Fruit fly (Drosophila melanogaster) whole organism, embryonic: ENCODE results near the gene Gr63a.

Experiments used
- Asciz ChIP-seq: fragments of 200-800 bp; sonication (Bioruptor generic); optimal IDR thresholded peaks from 2 replicates; lab custom pipeline; 2017; ENCODE audit warnings: missing biosample characterization, mild to moderate bottlenecking, missing genetic modification characterization, missing genetic modification reagents
- Awh ChIP-seq: fragments of 200-800 bp; sonication (Bioruptor generic); IDR thresholded peaks from 2 replicates; pipeline ENCODE4, ENCODE4 v1.3.6; 2022; ENCODE audit warnings: missing biosample characterization, missing genetic modification characterization
- Bteb2 ChIP-seq: fragments of 200-800 bp; sonication (Bioruptor generic); optimal IDR thresholded peaks from 2 replicates; lab custom pipeline; 2016; ENCODE audit warnings: missing biosample characterization, missing genetic modification characterization
- CG10462 ChIP-seq: fragments of 200-800 bp; sonication (Bioruptor generic); optimal IDR thresholded peaks from 2 replicates; lab custom pipeline; 2016; ENCODE audit warnings: missing biosample characterization, missing genetic modification characterization
- CG10654 ChIP-seq: fragments of 200-800 bp; sonication (Bioruptor generic); optimal IDR thresholded peaks from 2 replicates; lab custom pipeline; 2016; ENCODE audit warnings: missing biosample characterization, missing genetic modification characterization
- CG11398 ChIP-seq: fragments of 200-800 bp; sonication (Bioruptor generic); optimal IDR thresholded peaks from 2 replicates; lab custom pipeline; 2016; ENCODE audit warnings: missing biosample characterization, missing genetic modification characterization
- CG12071 ChIP-seq: fragments of 200-800 bp; sonication (Bioruptor generic); optimal IDR thresholded peaks from 3 replicates; lab custom pipeline; 2018; ENCODE audit warnings: missing biosample characterization, mild to moderate bottlenecking, missing genetic modification characterization
- CG1233 ChIP-seq: fragments of 200-800 bp; sonication (Bioruptor generic); optimal IDR thresholded peaks from 4 replicates; lab custom pipeline; 2018; ENCODE audit warnings: missing biosample characterization, mild to moderate bottlenecking, missing genetic modification characterization
- CG13287 ChIP-seq: fragments of 200-800 bp; sonication (Bioruptor generic); IDR thresholded peaks from 2 replicates; pipeline ENCODE4 v1.3.6; 2022; ENCODE audit warnings: missing biosample characterization, missing genetic modification characterization; ENCODE audit not compliant: partially characterized antibody
- CG13296 ChIP-seq: fragments of 200-800 bp; sonication (Bioruptor generic); optimal IDR thresholded peaks from 3 replicates; lab custom pipeline; 2018; ENCODE audit warnings: missing biosample characterization, mild to moderate bottlenecking, missing genetic modification characterization
- CG16815 ChIP-seq: fragments of 200-800 bp; sonication (Bioruptor generic); optimal IDR thresholded peaks from 3 replicates; lab custom pipeline; 2017; ENCODE audit warnings: missing biosample characterization, mild to moderate bottlenecking, missing genetic modification characterization
- CG18011 ChIP-seq: fragments of 200-800 bp; sonication (Bioruptor generic); optimal IDR thresholded peaks from 2 replicates; lab custom pipeline; 2017; ENCODE audit warnings: missing biosample characterization, missing genetic modification characterization, mild to moderate bottlenecking, moderate library complexity, missing genotype
- CG2116 ChIP-seq: fragments of 200-800 bp; sonication (Bioruptor generic); optimal IDR thresholded peaks from 3 replicates; lab custom pipeline; 2018; ENCODE audit warnings: missing biosample characterization, mild to moderate bottlenecking, missing genetic modification characterization
- CG32772 ChIP-seq: fragments of 200-800 bp; sonication (Bioruptor generic); IDR thresholded peaks from 2 replicates; pipeline ENCODE4 v1.3.6; 2022; ENCODE audit warnings: missing biosample characterization, missing genetic modification characterization
- CG3407 ChIP-seq: fragments of 200-800 bp; sonication (Bioruptor generic); optimal IDR thresholded peaks from 2 replicates; lab custom pipeline; 2018; ENCODE audit warnings: missing biosample characterization, mild to moderate bottlenecking, missing genetic modification characterization
- CG34224 ChIP-seq: fragments of 200-800 bp; sonication (Bioruptor generic); IDR thresholded peaks from 3 replicates; pipeline ENCODE4 v1.3.6; 2022; ENCODE audit warnings: missing biosample characterization, missing genetic modification characterization; ENCODE audit not compliant: partially characterized antibody
- CG34422 ChIP-seq: fragments of 200-800 bp; sonication (Bioruptor generic); IDR thresholded peaks from 3 replicates; pipeline ENCODE4 v1.3.6; 2022; ENCODE audit warnings: missing biosample characterization, missing genetic modification characterization
- CG3847 ChIP-seq: fragments of 200-800 bp; sonication (Bioruptor generic); IDR thresholded peaks from 2 replicates; pipeline ENCODE4 v1.3.6; 2022; ENCODE audit warnings: missing biosample characterization, missing genetic modification characterization
- CG5245 ChIP-seq: fragments of 200-800 bp; sonication (Bioruptor generic); optimal IDR thresholded peaks from 3 replicates; lab custom pipeline; 2016; ENCODE audit warnings: missing biosample characterization, missing genetic modification characterization
- CG6654 ChIP-seq: fragments of 200-800 bp; sonication (Bioruptor generic); optimal IDR thresholded peaks from 2 replicates; lab custom pipeline; 2017; ENCODE audit warnings: missing biosample characterization, mild to moderate bottlenecking, missing genetic modification characterization
- CG8478 ChIP-seq: fragments of >200 bp; optimal IDR thresholded peaks from 2 replicates; lab custom pipeline; 2018
- D19B ChIP-seq: fragments of 200-800 bp; sonication (Bioruptor generic); optimal IDR thresholded peaks from 2 replicates; lab custom pipeline; 2017; ENCODE audit warnings: missing biosample characterization, mild to moderate bottlenecking, missing genetic modification characterization
- Dll ChIP-seq: fragments of 200-800 bp; sonication (Bioruptor generic); IDR thresholded peaks from 4 replicates; pipeline ENCODE4 v1.3.6; 2022; ENCODE audit warnings: missing biosample characterization, missing genetic modification characterization; ENCODE audit not compliant: partially characterized antibody
- Doc2 ChIP-seq: fragments of 200-800 bp; sonication (Bioruptor generic); IDR thresholded peaks from 2 replicates; pipeline ENCODE4 v1.3.6; 2022; ENCODE audit warnings: missing biosample characterization, missing genetic modification characterization
- E2f2 ChIP-seq: fragments of 200-800 bp; sonication (Bioruptor generic); IDR thresholded peaks from 2 replicates; pipeline ENCODE4 v1.3.6; 2022; ENCODE audit warnings: missing biosample characterization, missing genetic modification characterization
- HLH3B ChIP-seq: fragments of 200-800 bp; sonication (Bioruptor generic); IDR thresholded peaks from 2 replicates; pipeline ENCODE4 v1.3.6; 2022; ENCODE audit warnings: missing biosample characterization, missing genetic modification characterization
- Hand ChIP-seq: fragments of 200-800 bp; sonication (Bioruptor generic); optimal IDR thresholded peaks from 2 replicates; lab custom pipeline; 2017; ENCODE audit warnings: mild to moderate bottlenecking, missing biosample characterization, missing genetic modification reagents, missing genetic modification characterization
- Hr78 ChIP-seq, 2 experiments: fragments of 200-800 bp in 1 of 2; fragments of >200 bp in 1 of 2; sonication (Bioruptor generic) in 1 of 2; optimal IDR thresholded peaks; 2 replicates each; lab custom pipeline; 2017 to 2019; ENCODE audit warnings: missing biosample characterization in 2 of 2, missing genetic modification characterization in 2 of 2, mild to moderate bottlenecking in 1 of 2, moderate library complexity in 1 of 2
- MESR4 ChIP-seq: fragments of 200-800 bp; sonication (Bioruptor generic); optimal IDR thresholded peaks from 2 replicates; lab custom pipeline; 2018; ENCODE audit warnings: missing biosample characterization, mild to moderate bottlenecking, missing genetic modification characterization, moderate library complexity
- Max ChIP-seq: fragments of 200-800 bp; sonication (Bioruptor generic); optimal IDR thresholded peaks from 2 replicates; lab custom pipeline; 2016; ENCODE audit warnings: missing biosample characterization, mild to moderate bottlenecking, missing genetic modification characterization
- Myb ChIP-seq: fragments of 200-800 bp; sonication (Bioruptor generic); optimal IDR thresholded peaks from 2 replicates; lab custom pipeline; 2016; ENCODE audit warnings: missing biosample characterization, missing genetic modification characterization
- Six4 ChIP-seq: fragments of 200-800 bp; sonication (Bioruptor generic); optimal IDR thresholded peaks from 2 replicates; lab custom pipeline; 2016; ENCODE audit warnings: missing biosample characterization, missing genetic modification characterization
- YL-1 ChIP-seq: fragments of 200-800 bp; sonication (Bioruptor generic); optimal IDR thresholded peaks from 3 replicates; lab custom pipeline; 2017; ENCODE audit warnings: missing biosample characterization, mild to moderate bottlenecking, missing genetic modification characterization
- br ChIP-seq: fragments of >200 bp; optimal IDR thresholded peaks from 2 replicates; lab custom pipeline; 2017
- btn ChIP-seq: fragments of 200-800 bp; sonication (Bioruptor generic); optimal IDR thresholded peaks from 2 replicates; lab custom pipeline; 2016; ENCODE audit warnings: missing biosample characterization, missing genetic modification characterization
- chm ChIP-seq: fragments of 200-800 bp; sonication (Bioruptor generic); IDR thresholded peaks from 2 replicates; pipeline ENCODE4 v1.3.6; 2022; ENCODE audit warnings: missing biosample characterization, missing genetic modification characterization
- crol ChIP-seq: fragments of 200-800 bp; sonication (Bioruptor generic); IDR thresholded peaks from 2 replicates; pipeline ENCODE4 v1.3.6; 2022; ENCODE audit warnings: missing biosample characterization, missing genetic modification characterization
- dmrt99B ChIP-seq: fragments of 200-800 bp; sonication (Bioruptor generic); optimal IDR thresholded peaks from 2 replicates; lab custom pipeline; 2018; ENCODE audit warnings: missing biosample characterization, mild to moderate bottlenecking, missing genetic modification characterization, moderate library complexity
- gro ChIP-seq: fragments of 200-800 bp; sonication (Bioruptor generic); optimal IDR thresholded peaks from 2 replicates; lab custom pipeline; 2016; ENCODE audit warnings: missing biosample characterization, missing genetic modification characterization
- hkb ChIP-seq, 2 experiments: fragments of 200-800 bp in 1 of 2; fragments of >200 bp in 1 of 2; sonication (Bioruptor generic) in 1 of 2; IDR thresholded peaks in 1 of 2; optimal IDR thresholded peaks in 1 of 2; 2 replicates each; pipeline versions ENCODE4 v1.3.6 to Lab custom; 2017 to 2022; ENCODE audit warnings: missing biosample characterization in 1 of 2, missing genetic modification characterization in 1 of 2
- nerfin-2 ChIP-seq: fragments of 200-800 bp; sonication (Bioruptor generic); IDR thresholded peaks from 2 replicates; pipeline ENCODE4 v1.3.6; 2022; ENCODE audit warnings: missing biosample characterization, missing genetic modification characterization; ENCODE audit not compliant: partially characterized antibody
- odd ChIP-seq: fragments of 200-800 bp; sonication (Bioruptor generic); optimal IDR thresholded peaks from 2 replicates; lab custom pipeline; 2017; ENCODE audit warnings: missing biosample characterization, mild to moderate bottlenecking, missing genetic modification characterization
- pita ChIP-seq: fragments of 200-800 bp; sonication (Bioruptor generic); optimal IDR thresholded peaks from 2 replicates; lab custom pipeline; 2017; ENCODE audit warnings: missing biosample characterization, mild to moderate bottlenecking, missing genetic modification characterization
- rib ChIP-seq: fragments of 200-800 bp; sonication (Bioruptor generic); IDR thresholded peaks from 2 replicates; pipeline ENCODE4 v1.3.6; 2022; ENCODE audit warnings: missing biosample characterization, missing genetic modification characterization
- schlank ChIP-seq: fragments of 200-800 bp; sonication (Bioruptor generic); optimal IDR thresholded peaks from 2 replicates; lab custom pipeline; 2018; ENCODE audit warnings: missing biosample characterization, mild to moderate bottlenecking, missing genetic modification characterization
- slp2 ChIP-seq: fragments of 200-800 bp; sonication (Bioruptor generic); optimal IDR thresholded peaks from 2 replicates; lab custom pipeline; 2016; ENCODE audit warnings: missing biosample characterization, missing genetic modification characterization
- sna ChIP-seq: fragments of 200-800 bp; sonication (Bioruptor generic); IDR thresholded peaks from 2 replicates; pipeline ENCODE4 v1.3.6; 2022; ENCODE audit warnings: missing biosample characterization, missing genetic modification characterization; ENCODE audit not compliant: partially characterized antibody
- sob ChIP-seq: fragments of 200-800 bp; sonication (Bioruptor generic); IDR thresholded peaks from 2 replicates; pipeline ENCODE4 v1.3.6; 2022; ENCODE audit warnings: missing biosample characterization, missing genetic modification characterization
- stc ChIP-seq: fragments of 200-800 bp; sonication (Bioruptor generic); IDR thresholded peaks from 2 replicates; pipeline ENCODE4 v1.3.6; 2022; ENCODE audit warnings: missing biosample characterization, missing genetic modification characterization
- z ChIP-seq: fragments of 200-800 bp; sonication (Bioruptor generic); IDR thresholded peaks from 3 replicates; pipeline ENCODE4 v1.3.6; 2022; ENCODE audit warnings: missing biosample characterization, missing genetic modification characterization

Gene Gr63a

dm6 chr3L:3902491-3903198, 6.2 kb upstream of the Gr63a start, which contains the start of gene Ubi-p63E (continued):
- TF ChIP-seq E2f2 (GFP tag; lab: Robert Waterston, UW) (no peak), rib (GFP tag; lab: Robert Waterston, UW) (no peak), MESR4 (GFP tag; lab: Kevin White, UChicago) (peak; percentile 70), gro (peak; percentile 62), D19B (no peak), CG1233 (GFP tag; lab: Kevin White, UChicago) (peak; percentile 27), CG10654 (GFP tag; lab: Kevin White, UChicago) (peak; percentile 57), btn (GFP tag; lab: Kevin White, UChicago) (no peak), stc (GFP tag; lab: Robert Waterston, UW) (no peak), CG8478 (lab: Kevin White, UChicago) (no peak), HLH3B (GFP tag; lab: Robert Waterston, UW) (no peak), hkb (optimal IDR thresholded peaks at IDR 0.05; lab: Kevin White, UChicago) (no peak), hkb (GFP tag; IDR thresholded peaks at IDR 0.05; lab: Robert Waterston, UW) (no peak), CG34422 (no peak), Asciz (peak; percentile 30), Doc2 (GFP tag; lab: Robert Waterston, UW) (no peak), Bteb2 (GFP tag; lab: Kevin White, UChicago) (peak; percentile 45), sob (GFP tag; lab: Robert Waterston, UW) (no peak), CG3407 (GFP tag; lab: Kevin White, UChicago) (peak; percentile 22), br (lab: Kevin White, UChicago) (no peak), CG13296 (GFP tag; lab: Kevin White, UChicago) (peak; percentile 43), z (no peak), CG5245 (GFP tag; lab: Kevin White, UChicago) (peak; percentile 1), Hr78 (GFP tag; optimal IDR thresholded peaks at IDR 0.05; lab: Kevin White, UChicago) (no peak), CG3847 (GFP tag; lab: Robert Waterston, UW) (no peak), CG2116 (GFP tag; lab: Kevin White, UChicago) (peak; percentile 33), odd (GFP tag; lab: Kevin White, UChicago) (no peak), CG12071 (GFP tag; lab: Kevin White, UChicago) (no peak), sna (GFP tag; lab: Robert Waterston, UW) (no peak), dmrt99B (tag; lab: Kevin White, UChicago) (peak; percentile 64), YL-1 (GFP tag; lab: Kevin White, UChicago) (peak; percentile 86), Six4 (GFP tag; lab: Kevin White, UChicago) (peak; percentile 50), CG34224 (GFP tag; lab: Robert Waterston, UW) (no peak), Awh (GFP tag; lab: Robert Waterston, UW) (no peak), crol (GFP tag; lab: Robert Waterston, UW) (no peak), CG11398 (GFP tag; lab: Kevin White, UChicago) (peak; percentile 22), CG18011 (no peak), schlank (no peak), CG16815 (GFP tag; lab: Kevin White, UChicago) (peak; percentile 57), CG6654 (GFP tag; lab: Kevin White, UChicago) (peak; percentile 37), Hand (no peak), Max (GFP tag; lab: Kevin White, UChicago) (peak; percentile 29), pita (GFP tag; lab: Kevin White, UChicago) (no peak), Dll (GFP tag; lab: Robert Waterston, UW) (no peak), chm (GFP tag; lab: Robert Waterston, UW) (no peak), CG32772 (no peak), Myb (peak; percentile 13), CG10462 (GFP tag; lab: Kevin White, UChicago) (no peak), CG13287 (GFP tag; lab: Robert Waterston, UW) (no peak), nerfin-2 (GFP tag; lab: Robert Waterston, UW) (no peak), slp2 (GFP tag; lab: Kevin White, UChicago) (peak; percentile 80)
